Worm (Caenorhabditis elegans): ENCODE measurements around the gene nspc-14.

Gene nspc-14

ce11 chrX:12335808-12336207 lies 23.0 kb downstream of the nspc-14 start, which contains the start of gene srd-48:
srd-48 (plus strand) TSS chrX:12336108.
- TF ChIP-seq unc-55 (GFP tag; optimal IDR thresholded peaks at IDR 0.05) (no peak), syd-9 (tag; optimal IDR thresholded peaks at IDR 0.05) (no peak), ref-2 (tag; optimal IDR thresholded peaks at IDR 0.05) (no peak), ama-1 (optimal IDR thresholded peaks at IDR 0.05) (no peak), mec-3 (tag; optimal IDR thresholded peaks at IDR 0.05; ENCODE audit: borderline replicate concordance) (no peak)

ce11 chrX:12333479-12333878 lies 25.4 kb downstream of the nspc-14 start, which contains the start of gene srd-47:
srd-47 (plus strand) TSS chrX:12333642.
- TF ChIP-seq ceh-19 (GFP tag; optimal IDR thresholded peaks at IDR 0.05) (no peak), hlh-30 (tag; optimal IDR thresholded peaks at IDR 0.05; ENCODE audit: insufficient read depth) (no peak), unc-55 (GFP tag; optimal IDR thresholded peaks at IDR 0.05) (no peak), nhr-11 (tag; optimal IDR thresholded peaks at IDR 0.05) (no peak), nfya-1 (tag; optimal IDR thresholded peaks at IDR 0.05) (no peak), sdc-2 (tag; optimal IDR thresholded peaks at IDR 0.05) (no peak), hlh-8 (tag; optimal IDR thresholded peaks at IDR 0.05) (no peak), ceh-9 (tag; optimal IDR thresholded peaks at IDR 0.05) (no peak), pha-2 (tag; optimal IDR thresholded peaks at IDR 0.05) (no peak), tbx-7 (tag; optimal IDR thresholded peaks at IDR 0.05) (no peak), che-1 (tag; optimal IDR thresholded peaks at IDR 0.05) (no peak), Y22D7AL.16 (tag; optimal IDR thresholded peaks at IDR 0.05) (no peak), rnt-1 (tag; optimal IDR thresholded peaks at IDR 0.05) (no peak), sox-4 (tag; optimal IDR thresholded peaks at IDR 0.05) (no peak), ceh-18 (tag; optimal IDR thresholded peaks at IDR 0.05) (no peak), odd-2 (tag; optimal IDR thresholded peaks at IDR 0.05) (no peak), unc-3 (GFP tag; conservative IDR thresholded peaks at IDR 0.05) (no peak), unc-3 (tag; optimal IDR thresholded peaks at IDR 0.05) (no peak), zip-5 (tag; optimal IDR thresholded peaks at IDR 0.05) (no peak), ceh-45 (GFP tag; IDR thresholded peaks at IDR 0.05) (no peak)

- TF ChIP-seq mec-3 (tag; optimal IDR thresholded peaks at IDR 0.05; ENCODE audit: borderline replicate concordance) (no peak), F13H6.1 (tag; optimal IDR thresholded peaks at IDR 0.05) (no peak), odd-2 (tag; optimal IDR thresholded peaks at IDR 0.05) (no peak), K09A11.1 (tag; optimal IDR thresholded peaks at IDR 0.05; ENCODE audit: insufficient read depth) (no peak), unc-3 (GFP tag; conservative IDR thresholded peaks at IDR 0.05) (no peak), unc-3 (tag; optimal IDR thresholded peaks at IDR 0.05) (no peak), pros-1 (tag; optimal IDR thresholded peaks at IDR 0.05) (no peak), ceh-22 (tag; optimal IDR thresholded peaks at IDR 0.05) (no peak)
Measured at ce11 chrX:12331795-12332194, 27.1 kb downstream of the nspc-14 start, which contains the start of gene srd-46. srd-46 (plus strand) TSS chrX:12332095.

ce11 chrX:12328676-12329075 lies 30.2 kb downstream of the nspc-14 start, which contains the start of gene srd-45:
srd-45 (plus strand) TSS chrX:12328976.
- TF ChIP-seq dmd-4 (tag; optimal IDR thresholded peaks at IDR 0.05; ENCODE audit: borderline replicate concordance) = no peak

- TF ChIP-seq unc-42 (tag; optimal IDR thresholded peaks at IDR 0.05) (no peak), pha-4 (tag; optimal IDR thresholded peaks at IDR 0.05) (no peak), nhr-11 (tag; optimal IDR thresholded peaks at IDR 0.05) (no peak), unc-3 (GFP tag; conservative IDR thresholded peaks at IDR 0.05) (no peak), unc-3 (tag; optimal IDR thresholded peaks at IDR 0.05) (no peak), hlh-30 (tag; optimal IDR thresholded peaks at IDR 0.05; ENCODE audit: insufficient read depth) (no peak), ama-1 (optimal IDR thresholded peaks at IDR 0.05) (no peak), pax-1 (tag; optimal IDR thresholded peaks at IDR 0.05) (no peak), hlh-6 (tag; optimal IDR thresholded peaks at IDR 0.05) (no peak), fkh-6 (tag; optimal IDR thresholded peaks at IDR 0.05) (no peak), ceh-18 (tag; optimal IDR thresholded peaks at IDR 0.05) (no peak), K09A11.1 (tag; optimal IDR thresholded peaks at IDR 0.05; ENCODE audit: insufficient read depth) (no peak)
Measured at ce11 chrX:12326424-12326823, 32.4 kb downstream of the nspc-14 start, which contains the start of gene srd-41. srd-41 (plus strand) TSS chrX:12326724.
